Fruit fly (Drosophila melanogaster) ovary, adult (tissue): ENCODE measurements around the gene DhpD.

Experiments used
- CG17801 ChIP-seq: fragments of 200-800 bp; optimal IDR thresholded peaks from 2 replicates; lab custom pipeline; 2019; ENCODE audit warnings: missing biosample characterization, mild to moderate bottlenecking, missing genetic modification characterization, moderate library complexity; ENCODE audit not compliant: partially characterized antibody

The DhpD gene

DNA sequence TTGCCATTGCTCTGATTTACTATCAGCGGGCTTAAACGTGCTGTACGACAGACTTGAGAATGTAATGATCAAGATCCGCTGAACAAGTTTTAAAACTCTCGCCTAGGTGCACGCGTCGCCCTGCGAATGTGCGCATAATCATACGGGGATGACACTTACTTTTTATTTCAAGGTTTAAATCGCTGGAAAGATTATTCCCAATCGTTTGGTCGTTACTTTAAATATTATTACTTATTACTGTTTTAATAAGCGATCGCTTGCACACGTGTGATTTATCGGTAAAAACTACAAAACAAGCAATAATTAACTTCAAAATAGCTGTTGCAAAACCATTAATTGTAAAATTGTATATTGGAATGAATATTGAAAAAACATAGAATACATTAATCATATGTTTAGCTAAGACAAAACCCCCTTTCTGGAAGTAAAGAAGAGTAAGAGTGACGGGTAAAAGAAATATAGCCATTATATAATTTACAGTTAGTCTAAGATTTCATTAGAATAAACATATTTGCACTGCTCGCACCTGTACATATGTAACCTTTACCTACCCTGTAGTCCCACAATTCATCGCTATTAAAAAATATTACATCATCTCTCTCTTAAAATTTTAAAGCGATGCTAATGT is at the start of gene DhpD:
Gene DhpD, minus strand, starts transcription at position 102 of the 628 bp plus-strand sequence.
- TF ChIP-seq CG17801 (GFP tag; lab: Kevin White, UChicago), result peak; percentile 86

DNA sequence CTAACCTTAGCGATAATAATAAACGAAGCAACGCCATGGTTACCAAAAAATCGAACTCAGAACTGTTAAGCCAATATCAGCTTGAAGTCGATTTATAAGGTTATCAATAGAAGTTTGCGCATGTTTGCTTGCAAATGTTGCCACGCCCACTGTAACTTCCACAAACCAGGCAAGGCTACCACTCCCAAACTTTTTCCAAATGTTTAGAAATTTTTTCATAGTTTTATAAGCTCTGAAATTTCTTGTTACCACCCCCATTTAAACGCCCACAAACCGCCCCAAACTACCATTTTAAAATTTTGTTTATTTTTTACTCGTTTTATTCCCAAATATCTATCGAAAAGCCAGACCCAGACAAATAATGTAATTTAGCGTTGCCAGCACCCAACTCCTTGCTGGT is 48.8 kb upstream of the DhpD start, which contains the start of gene flip:
Gene flip, minus strand, starts transcription at position 101 of the 400 bp plus-strand sequence.
- no peak for TF ChIP-seq CG17801 (GFP tag; lab: Kevin White, UChicago)

DNA sequence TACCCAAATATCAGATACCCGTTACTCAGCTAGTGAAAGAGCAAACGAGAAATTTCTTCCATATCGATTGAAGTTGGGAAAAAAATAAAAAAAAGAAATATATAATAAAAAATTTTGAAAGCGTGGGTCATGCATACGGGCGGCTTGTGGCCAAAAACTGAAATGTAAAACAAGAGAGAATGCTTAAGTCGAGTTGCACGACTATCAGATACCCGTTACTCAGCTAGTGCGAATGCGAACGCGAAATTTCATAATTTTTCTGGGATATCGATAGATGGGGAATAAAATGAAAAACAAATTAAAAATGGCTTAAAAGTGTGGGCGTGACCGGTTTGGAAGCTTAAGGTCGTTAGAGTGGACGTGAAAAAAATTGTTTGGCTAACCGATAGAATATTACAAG is 39.3 kb upstream of the DhpD start:
- no peak for TF ChIP-seq CG17801 (GFP tag; lab: Kevin White, UChicago)

DNA sequence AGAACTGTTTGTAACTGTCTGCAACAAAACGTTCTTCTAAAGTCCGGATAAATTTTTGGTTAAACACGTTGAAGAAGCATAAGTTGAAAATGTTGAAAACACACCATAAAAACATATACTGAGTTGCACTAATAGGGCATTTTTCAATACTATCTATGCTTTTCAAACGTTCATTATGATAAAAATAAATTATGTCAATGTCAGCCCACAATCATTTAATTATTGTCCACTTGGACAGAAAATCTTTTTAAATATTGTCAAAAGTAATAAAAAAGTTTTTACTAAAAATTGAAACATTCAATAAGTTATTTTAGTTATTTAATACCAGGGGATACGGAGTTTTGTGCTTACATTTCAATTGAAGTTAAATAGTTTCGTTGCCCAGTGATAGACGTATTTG is 37.4 kb upstream of the DhpD start, which contains the start of gene CG1092:
Gene CG1092, plus strand, starts transcription at position 301 of the 400 bp plus-strand sequence.
- no peak for TF ChIP-seq CG17801 (GFP tag; lab: Kevin White, UChicago)

DNA sequence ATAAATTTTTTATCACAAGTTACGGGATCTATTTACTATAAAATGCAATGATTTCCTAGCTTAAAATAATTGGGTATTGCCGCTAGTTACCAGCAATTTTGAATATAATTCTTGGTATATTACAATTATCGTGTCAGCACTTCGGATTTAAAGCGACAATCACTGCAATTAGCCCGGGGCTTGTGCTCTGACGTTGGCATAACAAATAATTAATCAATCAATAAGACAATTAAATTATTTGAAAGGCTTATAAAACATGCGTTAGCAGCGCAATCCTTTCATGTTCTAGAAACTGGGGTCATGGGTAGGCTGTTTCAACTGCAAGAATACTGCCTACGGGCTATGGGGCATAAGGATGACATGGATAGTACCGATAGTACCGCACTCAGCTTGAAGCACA is 27.6 kb upstream of the DhpD start, which contains the start of gene Or82a:
Gene Or82a, plus strand, starts transcription at position 301 of the 400 bp plus-strand sequence.
- no peak for TF ChIP-seq CG17801 (GFP tag; lab: Kevin White, UChicago)

DNA sequence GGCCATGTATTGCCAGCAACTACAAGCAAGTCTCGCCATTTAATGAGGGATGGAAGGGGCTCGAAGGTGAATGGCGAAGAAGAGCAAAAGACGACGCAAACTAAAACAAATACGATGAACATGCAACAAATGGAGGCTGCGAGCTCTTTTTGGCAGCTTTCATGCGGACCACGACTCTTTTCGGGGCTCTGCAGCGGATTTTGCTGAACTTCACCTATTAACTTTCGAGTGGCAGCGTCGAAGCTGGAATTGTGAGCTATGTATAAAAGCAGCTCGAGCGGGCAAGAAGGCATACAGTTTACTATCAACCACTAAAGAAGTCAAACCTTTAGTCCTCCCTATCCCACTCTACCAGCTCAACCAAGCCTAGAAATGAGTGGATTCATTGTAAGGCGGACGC is 25.4 kb upstream of the DhpD start, which contains the start of gene TwdlV:
Gene TwdlV, plus strand, starts transcription at position 301 of the 400 bp plus-strand sequence.
- no peak for TF ChIP-seq CG17801 (GFP tag; lab: Kevin White, UChicago)

DNA sequence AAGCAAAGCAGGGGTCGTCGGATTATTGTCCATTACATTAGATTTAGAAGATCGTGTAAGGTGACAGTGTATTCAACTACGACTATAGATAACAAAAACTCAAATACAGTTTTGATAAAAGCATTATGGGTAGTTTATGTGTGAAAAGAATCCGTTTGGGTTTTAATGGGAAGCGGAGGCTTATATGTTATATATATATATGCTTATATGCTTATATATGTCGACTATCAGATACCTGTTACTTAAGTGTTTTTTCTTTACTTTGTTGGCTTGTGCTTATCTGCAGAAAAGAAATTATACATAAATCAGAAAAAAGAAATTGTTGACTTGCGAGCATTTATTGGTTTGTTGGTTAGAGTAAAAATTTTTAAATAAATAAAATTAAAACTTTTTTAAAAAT is 23.9 kb upstream of the DhpD start, which contains the start of gene CG14644:
Gene CG14644, minus strand, starts transcription at position 101 of the 400 bp plus-strand sequence.
- TF ChIP-seq CG17801 (GFP tag; lab: Kevin White, UChicago), result no peak

DNA sequence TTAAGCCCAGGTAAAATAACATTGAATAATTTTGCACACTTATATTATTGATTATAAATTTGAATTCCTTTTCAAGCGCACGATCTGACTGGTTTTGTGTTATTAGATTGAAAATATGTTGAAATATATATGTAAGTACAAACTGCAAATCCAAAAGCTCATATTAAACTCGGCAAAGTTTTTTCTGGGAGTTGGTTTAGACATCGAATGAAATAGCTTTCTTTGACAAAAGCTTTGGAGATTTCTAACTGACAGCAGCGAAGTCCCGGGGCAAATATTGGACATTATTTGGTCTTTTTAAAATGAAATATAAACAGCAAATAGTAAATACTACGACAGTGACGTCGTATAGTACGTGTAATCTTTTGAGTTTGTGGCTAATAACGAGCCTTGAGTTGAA is 22.2 kb upstream of the DhpD start, which contains the start of gene TwdlG:
Gene TwdlG, minus strand, starts transcription at position 101 of the 400 bp plus-strand sequence.
- no peak for TF ChIP-seq CG17801 (GFP tag; lab: Kevin White, UChicago)

DNA sequence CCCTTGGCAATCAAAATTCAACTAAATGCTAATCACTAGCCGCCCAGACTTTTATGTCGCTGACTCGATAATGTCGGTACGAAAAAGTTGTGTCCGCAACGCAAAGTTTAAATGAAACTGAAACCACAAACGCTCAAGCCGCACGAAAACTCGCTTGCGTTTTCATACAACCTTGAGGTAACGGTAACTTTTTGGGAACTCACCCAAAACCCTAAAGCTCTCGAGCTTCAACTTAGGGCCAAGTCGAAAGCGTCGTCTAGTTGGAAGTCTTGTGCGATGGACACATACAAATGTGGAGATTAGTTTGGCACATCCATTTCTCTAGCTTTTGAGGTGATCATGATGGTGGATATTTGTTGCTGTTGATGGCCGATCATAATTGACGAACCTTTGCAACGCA is 20.9 kb upstream of the DhpD start:
- no peak for TF ChIP-seq CG17801 (GFP tag; lab: Kevin White, UChicago)

DNA sequence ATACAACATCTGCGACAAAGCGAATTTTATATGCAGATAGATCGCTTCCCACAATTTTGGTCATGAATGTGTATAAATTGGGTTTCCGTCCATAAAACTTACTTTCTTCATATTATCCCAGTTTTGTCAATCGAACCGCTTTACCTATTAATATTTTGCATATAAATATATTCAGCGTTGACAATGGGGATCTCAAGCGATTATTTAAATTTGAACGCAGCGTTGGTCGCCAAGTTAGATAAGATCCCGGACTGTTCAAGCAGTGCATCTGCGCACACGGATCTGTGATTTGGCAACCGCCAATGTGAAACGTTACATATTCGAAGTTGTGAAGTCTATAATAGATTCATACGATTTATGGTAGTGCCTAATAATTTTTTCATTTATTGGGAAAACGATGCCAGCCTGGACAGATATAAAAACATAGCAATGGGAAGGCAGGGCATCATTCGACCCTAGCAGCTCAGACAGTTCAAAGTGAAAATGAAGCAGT is 17.6 kb upstream of the DhpD start, which contains the start of gene TwdlF:
Gene TwdlF, plus strand, starts transcription at position 443 of the 493 bp plus-strand sequence.
- no peak for TF ChIP-seq CG17801 (GFP tag; lab: Kevin White, UChicago)

DNA sequence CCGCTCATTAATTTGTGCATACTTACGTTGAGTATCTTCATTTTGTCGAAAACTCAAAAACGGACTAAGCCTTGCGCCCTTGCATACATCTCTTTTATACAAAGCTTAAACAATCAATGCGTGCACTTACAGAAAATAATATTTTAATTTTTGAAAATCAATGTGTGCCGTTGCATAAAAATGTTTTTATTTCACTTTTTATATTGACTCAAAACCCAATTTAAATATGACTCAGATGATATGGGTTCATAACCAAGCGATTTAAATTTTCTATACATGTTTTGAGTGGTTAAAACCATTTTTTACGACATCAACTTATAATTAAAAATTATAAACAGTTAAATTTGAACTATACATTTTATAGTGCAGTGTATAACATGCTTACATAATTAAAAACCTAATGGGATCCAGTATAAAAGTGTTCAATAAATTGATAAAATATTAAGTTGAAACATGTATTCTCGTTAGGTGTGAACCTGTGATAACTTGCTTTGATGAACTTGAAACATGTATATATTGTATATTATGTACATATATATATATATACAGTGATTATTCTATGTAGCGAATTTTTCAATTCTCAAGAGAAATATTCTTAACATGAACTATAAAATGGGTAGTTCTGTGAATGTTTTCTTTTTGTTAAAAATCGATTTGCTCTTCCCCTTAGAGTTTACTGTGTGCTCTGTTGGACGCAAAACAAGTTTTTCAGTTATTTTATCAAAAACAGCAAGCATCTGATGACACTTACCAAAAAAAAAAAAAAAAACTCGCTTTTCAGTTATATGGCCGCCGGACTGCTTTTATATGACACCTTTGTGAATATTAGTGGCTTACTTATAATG is 14.3 kb upstream of the DhpD start, which contains the start of gene CG34305:
Gene CG34305, minus strand, starts transcription at position 51 of the 845 bp plus-strand sequence.
- no peak for TF ChIP-seq CG17801 (GFP tag; lab: Kevin White, UChicago)

DNA sequence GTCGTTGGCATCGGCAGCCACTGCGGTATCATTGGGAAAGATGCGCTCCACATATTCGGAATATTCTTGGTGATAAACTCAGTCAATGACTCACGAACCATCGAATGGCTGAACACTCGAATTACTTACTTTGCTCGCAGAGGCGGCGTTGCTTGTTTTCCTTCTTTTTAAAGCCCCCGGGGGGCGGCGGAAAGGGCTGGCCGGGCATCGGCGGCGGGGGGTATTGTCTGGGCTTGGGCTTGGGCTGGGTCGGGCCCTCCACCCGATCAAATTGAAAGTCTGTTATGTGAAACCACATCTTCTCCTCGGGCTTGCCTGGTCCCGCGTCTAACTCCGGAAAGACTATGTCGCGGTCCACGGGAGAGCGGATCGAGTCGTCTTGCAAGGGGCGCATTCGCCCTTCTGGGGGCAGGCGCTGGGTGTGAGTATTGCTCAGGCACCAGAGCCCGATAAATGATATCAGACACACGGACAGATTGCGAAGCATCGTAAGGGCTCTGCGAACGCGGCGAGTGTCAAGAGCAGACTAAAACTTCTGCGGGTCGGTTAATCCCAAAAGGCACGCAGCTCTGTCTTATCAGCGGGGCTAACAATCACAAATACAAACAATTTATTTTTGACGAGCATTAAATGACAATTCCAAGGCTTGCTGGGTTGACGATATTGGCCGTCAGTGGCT is 13.3 kb upstream of the DhpD start, which contains the start of gene CG14642:
Gene CG14642, minus strand, starts transcription at position 509 of the 679 bp plus-strand sequence.
- no peak for TF ChIP-seq CG17801 (GFP tag; lab: Kevin White, UChicago)

DNA sequence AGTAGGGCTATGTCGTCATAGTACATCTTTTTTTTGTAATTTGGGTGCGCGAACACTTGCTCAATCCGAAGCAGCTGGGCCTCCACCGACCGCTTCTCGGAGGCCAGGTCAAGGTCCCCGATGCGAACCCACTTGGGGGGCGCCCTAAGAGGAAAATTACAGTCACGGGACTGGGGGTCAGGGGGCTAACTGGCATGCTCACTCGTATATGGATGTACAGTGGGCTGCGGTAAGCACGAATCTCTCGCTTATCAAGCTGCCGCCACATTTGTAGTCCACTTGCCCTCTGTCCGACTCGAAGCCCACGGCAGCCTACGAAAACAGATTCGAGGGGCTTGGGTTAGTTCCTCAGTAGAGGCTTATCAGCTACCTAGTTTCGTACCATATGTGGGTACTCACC is 12.7 kb upstream of the DhpD start:
- no peak for TF ChIP-seq CG17801 (GFP tag; lab: Kevin White, UChicago)

DNA sequence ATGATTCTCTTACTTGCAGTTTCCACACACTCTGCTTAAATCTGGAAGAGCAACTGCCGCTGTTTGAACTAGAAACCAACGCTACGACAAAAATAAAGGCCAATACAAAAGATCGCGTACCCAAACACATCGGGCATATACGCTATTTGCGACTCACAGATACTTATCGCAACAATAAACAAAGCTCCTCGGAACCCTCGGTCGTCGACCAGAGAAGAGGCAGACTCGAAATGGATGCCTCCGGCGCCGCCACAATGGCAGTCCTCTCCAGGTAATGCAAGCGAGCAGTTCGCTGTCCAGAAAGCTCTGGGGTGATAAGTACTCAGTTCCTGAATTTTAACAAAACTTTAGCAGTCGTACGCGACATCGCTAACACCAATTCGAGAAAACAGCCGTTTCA is 7.5 kb upstream of the DhpD start:
- no peak for TF ChIP-seq CG17801 (GFP tag; lab: Kevin White, UChicago)
